Worm (Caenorhabditis elegans): Measurements from ENCODE around the gene rpl-26.

rpl-26 gene

ce11 chrII:8575184-8575583, 27.4 kb upstream of the rpl-26 start, which contains the start of gene puf-5:
Gene puf-5 (plus strand): TSS chrII:8575541.
- no peak for TF ChIP-seq dao-5 (tag; optimal IDR thresholded peaks at IDR 0.05)
- no peak for TF ChIP-seq W03F9.2 (tag; optimal IDR thresholded peaks at IDR 0.05)
- no peak for TF ChIP-seq him-1 (tag; optimal IDR thresholded peaks at IDR 0.05)

- TF ChIP-seq W03F9.2 (tag; optimal IDR thresholded peaks at IDR 0.05) (no peak), dao-5 (tag; optimal IDR thresholded peaks at IDR 0.05) (no peak), him-1 (tag; optimal IDR thresholded peaks at IDR 0.05) (no peak)
Observed at ce11 chrII:8577509-8578099, 25.0 kb upstream of the rpl-26 start, which contains the start of gene F54C9.9. Gene F54C9.9 (plus strand): TSS chrII:8578049.

ce11 chrII:8581700-8582099, 20.9 kb upstream of the rpl-26 start, which contains the start of gene arl-1:
Gene arl-1 (plus strand): TSS chrII:8582000.
- no peak for TF ChIP-seq dao-5 (tag; optimal IDR thresholded peaks at IDR 0.05)
- TF ChIP-seq him-1 (tag; optimal IDR thresholded peaks at IDR 0.05), result no peak

- TF ChIP-seq him-1 (tag; optimal IDR thresholded peaks at IDR 0.05), result no peak
- TF ChIP-seq dao-5 (tag; optimal IDR thresholded peaks at IDR 0.05), result no peak
- no peak for TF ChIP-seq W03F9.2 (tag; optimal IDR thresholded peaks at IDR 0.05)
Observed at ce11 chrII:8583035-8583434, 19.6 kb upstream of the rpl-26 start.

DNA sequence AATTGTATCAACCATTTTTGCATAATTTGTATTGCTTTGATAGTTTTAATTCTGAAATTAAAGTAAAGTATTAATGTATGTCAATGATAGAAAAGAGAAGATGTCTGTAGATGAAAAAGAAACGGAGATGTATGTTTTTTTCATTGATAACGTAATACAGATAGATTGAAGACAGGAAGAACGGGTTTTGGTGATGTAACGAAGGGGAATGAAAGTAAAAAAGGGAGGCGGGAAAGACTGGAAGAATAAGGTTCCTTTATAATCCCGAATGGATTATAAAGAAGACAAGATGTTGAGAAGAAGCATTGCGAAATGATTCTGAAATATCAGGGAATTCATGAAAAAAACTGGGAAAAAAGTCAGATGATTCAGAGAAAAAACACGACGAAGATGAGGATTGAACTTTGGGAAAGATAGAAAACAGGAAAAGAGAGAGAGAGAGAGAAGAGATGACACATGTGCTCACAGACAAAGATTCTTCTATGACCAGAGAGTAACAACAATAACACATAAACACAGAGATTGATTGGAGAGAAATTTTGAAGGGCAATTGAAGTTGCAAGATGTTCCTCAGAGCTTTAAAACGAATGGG, 17.5 kb upstream of the rpl-26 start, which contains the start of gene F54C9.11:
TSS of gene F54C9.11 (minus strand) at position 51 of the 592 bp plus-strand sequence.
- no peak for TF ChIP-seq W03F9.2 (tag; optimal IDR thresholded peaks at IDR 0.05)
- TF ChIP-seq dao-5 (tag; optimal IDR thresholded peaks at IDR 0.05), result no peak
- no peak for TF ChIP-seq him-1 (tag; optimal IDR thresholded peaks at IDR 0.05)

DNA sequence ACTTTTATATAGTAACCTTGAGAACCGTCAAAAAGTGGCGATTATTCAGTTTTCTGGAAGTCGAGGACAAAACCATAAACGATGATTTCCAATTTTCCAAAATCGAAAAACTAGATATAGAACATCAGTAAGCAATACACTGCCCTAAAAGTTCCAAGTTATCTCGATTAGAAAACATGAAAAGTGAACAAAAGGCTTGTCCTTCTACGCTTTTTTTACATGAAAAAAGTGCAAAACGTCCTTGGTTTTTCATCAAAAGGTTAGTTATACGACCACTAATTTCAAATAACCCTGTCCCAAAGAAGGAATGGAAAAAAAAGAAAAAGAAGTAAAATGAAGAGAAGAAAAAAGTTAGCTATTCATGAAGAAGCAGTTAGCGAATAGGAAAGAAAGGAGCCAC, 16.7 kb upstream of the rpl-26 start:
- TF ChIP-seq dao-5 (tag; optimal IDR thresholded peaks at IDR 0.05) (no peak), W03F9.2 (tag; optimal IDR thresholded peaks at IDR 0.05) (no peak), him-1 (tag; optimal IDR thresholded peaks at IDR 0.05) (no peak)

ce11 chrII:8587660-8588230, 14.8 kb upstream of the rpl-26 start:
- TF ChIP-seq dao-5 (tag; optimal IDR thresholded peaks at IDR 0.05), result no peak
- no peak for TF ChIP-seq him-1 (tag; optimal IDR thresholded peaks at IDR 0.05)
- TF ChIP-seq W03F9.2 (tag; optimal IDR thresholded peaks at IDR 0.05), result no peak

ce11 chrII:8588442-8588841, 14.1 kb upstream of the rpl-26 start:
- TF ChIP-seq dao-5 (tag; optimal IDR thresholded peaks at IDR 0.05) (no peak), him-1 (tag; optimal IDR thresholded peaks at IDR 0.05) (no peak), W03F9.2 (tag; optimal IDR thresholded peaks at IDR 0.05) (no peak)

- TF ChIP-seq W03F9.2 (tag; optimal IDR thresholded peaks at IDR 0.05) (no peak), him-1 (tag; optimal IDR thresholded peaks at IDR 0.05) (no peak), dao-5 (tag; optimal IDR thresholded peaks at IDR 0.05) (no peak)
Observed at ce11 chrII:8589227-8589626, 13.4 kb upstream of the rpl-26 start.

ce11 chrII:8590684-8591083, 11.9 kb upstream of the rpl-26 start, which contains the start of gene aptf-4:
Gene aptf-4 (plus strand): TSS chrII:8590984.
- no peak for TF ChIP-seq dao-5 (tag; optimal IDR thresholded peaks at IDR 0.05)
- no peak for TF ChIP-seq him-1 (tag; optimal IDR thresholded peaks at IDR 0.05)
- TF ChIP-seq W03F9.2 (tag; optimal IDR thresholded peaks at IDR 0.05), result no peak

DNA sequence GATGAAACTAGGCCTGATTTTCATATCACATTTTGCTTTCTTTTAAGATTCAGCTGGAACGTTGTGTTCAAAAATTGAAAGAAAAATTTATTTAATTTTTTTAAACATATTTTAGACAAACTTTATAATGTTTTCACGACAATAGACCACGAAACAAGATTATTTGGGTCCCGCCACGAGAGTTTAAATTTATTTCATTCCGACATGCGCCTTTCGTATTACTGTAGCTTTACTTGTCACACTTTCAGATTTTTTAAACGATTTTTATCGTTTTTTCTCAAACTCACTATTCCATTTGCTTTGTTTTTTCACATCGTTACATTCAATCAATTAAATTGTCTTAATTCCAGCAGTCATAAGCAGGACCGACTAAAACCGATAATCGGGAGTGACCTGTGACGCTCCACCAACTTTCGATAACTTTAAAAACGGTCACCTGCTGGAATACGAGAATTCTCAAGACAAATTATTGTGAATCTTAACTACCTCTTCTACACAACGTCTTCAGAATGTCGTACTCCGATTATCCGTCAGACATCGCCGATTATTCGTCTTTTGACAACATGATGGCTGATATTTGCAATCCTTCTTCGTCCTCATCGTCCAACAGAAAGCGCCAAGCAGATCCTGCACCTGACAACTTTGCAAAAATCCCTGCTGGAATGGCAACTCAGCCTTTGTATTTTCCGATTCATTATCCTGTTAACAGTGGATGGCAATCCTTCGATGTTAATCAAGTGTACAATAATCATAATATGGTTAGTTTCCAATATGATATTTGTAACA, 8.6 kb upstream of the rpl-26 start, which contains the start of gene aptf-3:
TSS of gene aptf-3 (plus strand) at position 351 of the 786 bp plus-strand sequence.
- TF ChIP-seq W03F9.2 (tag; optimal IDR thresholded peaks at IDR 0.05) (no peak), him-1 (tag; optimal IDR thresholded peaks at IDR 0.05) (no peak), dao-5 (tag; optimal IDR thresholded peaks at IDR 0.05) (no peak)

DNA sequence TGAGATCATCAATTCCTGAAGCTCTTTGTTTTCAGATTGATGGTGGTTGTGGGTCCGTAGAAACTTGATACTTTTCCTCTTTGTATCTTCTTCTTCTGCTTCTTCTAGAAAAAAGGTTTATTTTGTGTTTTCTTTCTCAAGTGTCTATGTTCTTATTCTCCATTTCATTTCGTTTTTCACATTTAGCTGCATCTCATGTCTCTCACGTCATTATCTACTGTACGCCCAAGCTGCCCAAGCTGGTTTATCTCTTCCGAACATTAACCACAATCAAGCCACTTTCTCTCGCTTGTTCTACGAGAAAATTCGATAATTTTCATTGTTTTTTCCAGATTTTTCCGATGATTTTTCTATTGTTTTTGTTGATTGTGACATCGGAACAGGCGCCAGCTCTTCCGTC, 3.4 kb upstream of the rpl-26 start, which contains the start of gene F28C6.5:
TSS of gene F28C6.5 (plus strand) at position 301 of the 400 bp plus-strand sequence.
- TF ChIP-seq W03F9.2 (tag; optimal IDR thresholded peaks at IDR 0.05), result no peak
- TF ChIP-seq dao-5 (tag; optimal IDR thresholded peaks at IDR 0.05), result no peak
- no peak for TF ChIP-seq him-1 (tag; optimal IDR thresholded peaks at IDR 0.05)

DNA sequence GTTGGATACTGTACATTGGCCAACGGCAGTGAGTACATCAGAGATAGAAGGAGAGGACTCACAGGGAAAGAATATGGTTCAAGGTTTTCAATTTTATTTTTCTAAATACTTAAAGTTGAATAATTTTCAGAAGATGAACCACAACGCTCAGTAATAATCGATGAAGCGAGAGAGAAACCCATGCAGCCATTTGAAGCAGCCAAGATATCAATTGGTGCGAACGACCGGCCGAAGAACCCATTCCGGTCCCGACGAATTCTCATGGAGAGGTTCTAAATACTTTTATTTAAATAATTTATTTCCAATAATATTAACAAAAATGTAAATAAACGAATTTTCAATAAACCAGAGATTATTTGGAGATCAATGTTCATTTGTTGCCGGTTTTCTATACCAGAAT, 2.4 kb upstream of the rpl-26 start, which contains the start of gene pigg-1:
TSS of gene pigg-1 (minus strand) at position 101 of the 400 bp plus-strand sequence.
- TF ChIP-seq W03F9.2 (tag; optimal IDR thresholded peaks at IDR 0.05), result no peak
- TF ChIP-seq dao-5 (tag; optimal IDR thresholded peaks at IDR 0.05), result no peak
- TF ChIP-seq him-1 (tag; optimal IDR thresholded peaks at IDR 0.05), result no peak
